Fruit fly (Drosophila melanogaster) whole organism, larva: ENCODE measurements around the gene CG14971.

Source experiments
- noc ChIP-seq: fragments of 200-800 bp; sonication (Bioruptor generic); optimal IDR thresholded peaks from 3 replicates; lab custom pipeline; 2019; ENCODE audit warnings: missing biosample characterization, mild to moderate bottlenecking, missing genetic modification characterization, moderate library complexity

The CG14971 gene

dm6 chr3L:3427037-3427436 is 44.1 kb downstream of the CG14971 start:
- no peak for TF ChIP-seq noc (tag; lab: Kevin White, UChicago)

- TF ChIP-seq noc (tag; lab: Kevin White, UChicago): no peak
These were observed 46.3 kb downstream of the CG14971 start, which contains the start of gene sty for dm6 chr3L:3424846-3425245. Gene sty, minus strand, starts transcription at chr3L:3424935.

dm6 chr3L:3423006-3423405 is 48.1 kb downstream of the CG14971 start:
- TF ChIP-seq noc (tag; lab: Kevin White, UChicago): no peak

dm6 chr3L:3420674-3421073 is 50.4 kb downstream of the CG14971 start:
- TF ChIP-seq noc (tag; lab: Kevin White, UChicago): no peak

dm6 chr3L:3420237-3420643 is 50.9 kb downstream of the CG14971 start:
- TF ChIP-seq noc (tag; lab: Kevin White, UChicago): peak; percentile 18

DNA sequence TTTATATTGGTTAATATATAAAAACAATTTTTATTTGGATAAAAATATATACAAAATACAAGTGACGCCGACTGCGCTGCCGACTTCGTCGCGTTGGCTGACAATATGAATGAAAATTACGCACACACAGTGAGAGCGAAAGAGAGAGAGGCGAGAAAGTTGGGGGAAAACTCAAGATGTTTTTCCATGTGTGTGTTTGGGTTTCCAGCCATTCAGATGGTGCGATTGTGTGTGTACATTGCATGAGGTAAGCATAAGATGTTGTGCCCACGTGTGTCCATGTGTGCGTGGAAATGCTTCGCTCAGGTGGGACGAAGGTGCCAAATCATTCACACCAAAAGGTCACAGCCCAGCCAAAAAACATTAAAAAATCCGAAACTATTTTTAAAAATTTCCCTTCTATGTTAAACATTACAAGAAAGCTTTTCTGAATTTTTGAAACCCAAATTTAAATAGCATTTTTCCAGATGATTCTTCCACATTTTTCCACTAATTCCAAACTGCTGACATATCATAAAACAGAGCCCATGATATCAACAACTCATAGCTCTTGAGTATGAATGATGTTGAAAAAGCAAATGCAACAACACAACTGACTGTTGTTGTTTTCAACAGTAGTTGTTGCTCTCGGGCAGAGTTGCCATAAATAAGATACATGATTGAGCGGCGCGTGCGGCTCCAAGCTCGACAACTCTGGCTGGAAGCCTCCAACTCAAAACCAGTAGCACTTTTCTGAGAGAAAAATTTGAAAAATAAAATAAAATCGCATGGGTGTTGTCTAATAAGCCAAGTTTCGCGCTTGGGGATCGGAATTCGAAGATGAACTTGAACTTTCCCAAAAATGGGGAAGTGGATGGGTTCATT is 51.5 kb downstream of the CG14971 start:
- TF ChIP-seq noc (tag; lab: Kevin White, UChicago): no peak

DNA sequence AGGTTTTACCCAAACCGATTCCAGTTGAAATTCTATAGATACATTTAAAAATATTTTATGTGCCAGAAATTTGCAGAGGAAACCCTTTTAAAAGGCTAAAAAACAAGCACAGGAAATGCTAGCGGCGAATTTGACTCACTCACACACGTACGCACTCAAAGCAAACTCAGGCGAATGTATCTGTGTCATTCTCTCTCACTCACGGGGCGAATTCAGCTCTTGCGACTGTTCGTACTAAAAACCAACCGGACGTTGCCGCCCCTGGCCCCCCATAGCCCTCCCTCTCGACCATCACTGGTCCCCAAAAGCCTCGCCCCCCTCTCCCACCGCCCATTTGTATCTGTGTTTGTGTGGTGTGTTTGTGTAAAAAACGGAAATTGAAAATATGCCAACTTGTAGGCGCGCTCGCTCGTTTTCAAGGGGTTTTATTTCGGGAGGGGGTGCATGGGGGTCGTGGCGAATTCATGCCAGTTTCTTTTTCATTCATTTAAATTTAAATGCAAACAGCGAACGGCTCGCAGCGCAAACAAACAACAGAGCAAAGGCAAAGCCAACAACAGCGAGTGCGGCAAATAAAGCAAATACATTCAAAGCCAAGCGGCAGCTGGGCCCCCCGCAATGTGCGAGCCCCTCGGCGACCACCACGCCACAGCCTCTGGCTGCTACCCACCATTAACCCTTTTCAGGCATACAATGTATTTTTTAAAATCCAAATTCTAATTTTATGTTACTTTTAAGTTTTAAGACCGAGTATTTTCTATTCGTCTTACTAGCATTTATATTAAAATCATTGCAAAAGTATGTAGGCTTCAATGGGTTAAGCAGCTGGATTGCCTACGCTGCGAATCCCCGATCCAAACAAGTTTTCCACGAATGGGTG is 52.7 kb downstream of the CG14971 start:
- TF ChIP-seq noc (tag; lab: Kevin White, UChicago): peak; percentile 80
